Fruit fly (Drosophila melanogaster) whole organism, embryonic: ENCODE data around the gene CG16953.

Experiments used
- CG10147 ChIP-seq: fragments of 200-800 bp; sonication (Bioruptor generic); optimal IDR thresholded peaks from 2 replicates; lab custom pipeline; 2019; ENCODE audit warnings: missing biosample characterization, mild to moderate bottlenecking, missing genetic modification characterization, moderate library complexity
- CG10267 ChIP-seq: fragments of 200-800 bp; sonication (Bioruptor generic); optimal IDR thresholded peaks from 2 replicates; lab custom pipeline; 2018; ENCODE audit warnings: missing biosample characterization, mild to moderate bottlenecking, missing genetic modification characterization, moderate library complexity
- CG12391 ChIP-seq: fragments of 200-800 bp; sonication (Bioruptor generic); optimal IDR thresholded peaks from 3 replicates; lab custom pipeline; 2018; ENCODE audit warnings: missing biosample characterization, mild to moderate bottlenecking, missing genetic modification characterization, moderate library complexity
- CG14860 ChIP-seq: fragments of 200-800 bp; sonication (Bioruptor generic); IDR thresholded peaks from 3 replicates; pipeline ENCODE4 v1.3.6; 2022; ENCODE audit warnings: missing biosample characterization, missing genetic modification characterization; ENCODE audit not compliant: partially characterized antibody
- CG14965 ChIP-seq: fragments of 200-800 bp; sonication (Bioruptor generic); optimal IDR thresholded peaks from 2 replicates; lab custom pipeline; 2016; ENCODE audit warnings: missing biosample characterization, missing genetic modification characterization, borderline replicate concordance
- CG15073 ChIP-seq: fragments of 200-800 bp; sonication (Bioruptor generic); optimal IDR thresholded peaks from 2 replicates; lab custom pipeline; 2016; ENCODE audit warnings: missing biosample characterization, missing genetic modification characterization
- CG15479 ChIP-seq: fragments of 200-800 bp; sonication (Bioruptor generic); optimal IDR thresholded peaks from 3 replicates; lab custom pipeline; 2019; ENCODE audit warnings: missing biosample characterization, mild to moderate bottlenecking, missing genetic modification characterization, moderate library complexity
- CG15601 ChIP-seq: fragments of 200-800 bp; sonication (Bioruptor generic); optimal IDR thresholded peaks from 3 replicates; lab custom pipeline; 2019; ENCODE audit warnings: missing biosample characterization, mild to moderate bottlenecking, missing genetic modification characterization, moderate library complexity
- CG17385 ChIP-seq: fragments of 200-800 bp; sonication (Bioruptor generic); optimal IDR thresholded peaks from 3 replicates; lab custom pipeline; 2018; ENCODE audit warnings: missing biosample characterization, mild to moderate bottlenecking, missing genetic modification characterization
- CG32532 ChIP-seq: fragments of 200-800 bp; sonication (Bioruptor generic); IDR thresholded peaks from 2 replicates; pipeline ENCODE4 v1.3.6; 2022; ENCODE audit warnings: missing biosample characterization, missing genetic modification characterization
- CG33557 ChIP-seq: fragments of 200-800 bp; sonication (Bioruptor generic); optimal IDR thresholded peaks from 2 replicates; lab custom pipeline; 2019; ENCODE audit warnings: missing biosample characterization, mild to moderate bottlenecking, missing genetic modification characterization, moderate library complexity
- CG34422 ChIP-seq: fragments of 200-800 bp; sonication (Bioruptor generic); IDR thresholded peaks from 3 replicates; pipeline ENCODE4 v1.3.6; 2022; ENCODE audit warnings: missing biosample characterization, missing genetic modification characterization
- CG6689 ChIP-seq: fragments of 200-800 bp; sonication (Bioruptor generic); IDR thresholded peaks from 2 replicates; pipeline ENCODE4 v1.3.6; 2022; ENCODE audit warnings: missing biosample characterization, missing genetic modification characterization
- CG7271 ChIP-seq: fragments of 200-800 bp; sonication (Bioruptor generic); optimal IDR thresholded peaks from 2 replicates; lab custom pipeline; 2018; ENCODE audit warnings: missing biosample characterization, mild to moderate bottlenecking, missing genetic modification characterization, moderate library complexity
- CG9797 ChIP-seq: fragments of 200-800 bp; sonication (Bioruptor generic); optimal IDR thresholded peaks from 3 replicates; lab custom pipeline; 2018; ENCODE audit warnings: missing biosample characterization, mild to moderate bottlenecking, missing genetic modification characterization
- CG9817 ChIP-seq: fragments of 200-800 bp; sonication (Bioruptor generic); optimal IDR thresholded peaks from 2 replicates; lab custom pipeline; 2018; ENCODE audit warnings: missing biosample characterization, mild to moderate bottlenecking, missing genetic modification characterization, moderate library complexity
- CTCF ChIP-seq: fragments of 200-800 bp; sonication (Bioruptor generic); optimal IDR thresholded peaks from 2 replicates; lab custom pipeline; 2017; ENCODE audit warnings: missing biosample characterization, mild to moderate bottlenecking, missing genetic modification characterization, moderate library complexity
- Dip2 ChIP-seq: fragments of 200-800 bp; sonication (Bioruptor generic); IDR thresholded peaks from 2 replicates; pipeline ENCODE4 v1.3.6; 2022; ENCODE audit warnings: missing biosample characterization, missing genetic modification characterization
- Elba2 ChIP-seq: fragments of 200-800 bp; sonication (Bioruptor generic); optimal IDR thresholded peaks from 3 replicates; lab custom pipeline; 2016; ENCODE audit warnings: missing biosample characterization, missing genetic modification characterization
- Gsc ChIP-seq: fragments of 200-800 bp; sonication (Bioruptor generic); IDR thresholded peaks from 2 replicates; pipeline ENCODE4 v1.3.6; 2022; ENCODE audit warnings: missing biosample characterization, missing genetic modification characterization
- Gug ChIP-seq: fragments of 200-800 bp; sonication (Bioruptor generic); IDR thresholded peaks from 4 replicates; pipeline ENCODE4 v1.3.6; 2022; ENCODE audit warnings: missing biosample characterization, missing genetic modification characterization
- H15 ChIP-seq: fragments of 200-800 bp; sonication (Bioruptor generic); IDR thresholded peaks from 3 replicates; pipeline ENCODE4 v1.3.6; 2022; ENCODE audit warnings: missing biosample characterization, missing genetic modification characterization
- HmgZ ChIP-seq: fragments of 200-800 bp; sonication (Bioruptor generic); optimal IDR thresholded peaks from 2 replicates; lab custom pipeline; 2018; ENCODE audit warnings: missing biosample characterization, mild to moderate bottlenecking, missing genetic modification characterization
- Hr51 ChIP-seq, 2 experiments: fragments of 200-800 bp; sonication (Bioruptor generic); optimal IDR thresholded peaks; 2 replicates in 1 of 2; 3 replicates in 1 of 2; lab custom pipeline; 2016 to 2018; ENCODE audit warnings: missing biosample characterization in 2 of 2, missing genetic modification characterization in 2 of 2, mild to moderate bottlenecking in 1 of 2, moderate library complexity in 1 of 2
- NC2α ChIP-seq: fragments of 200-800 bp; sonication (Bioruptor generic); optimal IDR thresholded peaks from 2 replicates; lab custom pipeline; 2016; ENCODE audit warnings: missing biosample characterization, missing genetic modification characterization
- Oaz ChIP-seq: fragments of 200-800 bp; sonication (Bioruptor generic); IDR thresholded peaks from 2 replicates; pipeline ENCODE4 v1.3.6; 2022; ENCODE audit warnings: missing biosample characterization, missing genetic modification characterization
- Rx ChIP-seq: fragments of 200-800 bp; sonication (Bioruptor generic); IDR thresholded peaks from 2 replicates; pipeline ENCODE4 v1.3.6; 2022; ENCODE audit warnings: missing biosample characterization, missing genetic modification characterization
- Side ChIP-seq: fragments of 200-800 bp; sonication (Bioruptor generic); optimal IDR thresholded peaks from 2 replicates; lab custom pipeline; 2016; ENCODE audit warnings: missing biosample characterization, missing genetic modification characterization
- Trl ChIP-seq, 3 experiments: fragments of >200 bp in 2 of 3; fragments of 200-800 bp in 1 of 3; sonication (Bioruptor generic) in 1 of 3; optimal IDR thresholded peaks; 2 replicates in 1 of 3; 3 replicates in 2 of 3; lab custom pipeline; 2016 to 2017; ENCODE audit warnings: missing biosample characterization in 1 of 3, missing genetic modification characterization in 1 of 3
- amos ChIP-seq: fragments of 200-800 bp; sonication (Bioruptor generic); IDR thresholded peaks from 2 replicates; pipeline ENCODE4 v1.3.6; 2022; ENCODE audit warnings: missing biosample characterization, missing genetic modification characterization; ENCODE audit not compliant: partially characterized antibody
- btn ChIP-seq: fragments of 200-800 bp; sonication (Bioruptor generic); optimal IDR thresholded peaks from 2 replicates; lab custom pipeline; 2016; ENCODE audit warnings: missing biosample characterization, missing genetic modification characterization
- ci ChIP-seq: fragments of 200-800 bp; sonication (Bioruptor generic); IDR thresholded peaks from 3 replicates; pipeline ENCODE4 v1.3.6; 2022; ENCODE audit warnings: missing biosample characterization, missing genetic modification characterization
- crc ChIP-seq: fragments of 200-800 bp; sonication (Bioruptor generic); optimal IDR thresholded peaks from 2 replicates; lab custom pipeline; 2016; ENCODE audit warnings: missing biosample characterization, missing genetic modification characterization
- da ChIP-seq: fragments of 200-800 bp; sonication (Bioruptor generic); optimal IDR thresholded peaks from 2 replicates; lab custom pipeline; 2016; ENCODE audit warnings: missing biosample characterization, missing genetic modification characterization
- dmrt11E ChIP-seq: fragments of 200-800 bp; sonication (Bioruptor generic); optimal IDR thresholded peaks from 3 replicates; lab custom pipeline; 2018; ENCODE audit warnings: missing biosample characterization, mild to moderate bottlenecking, missing genetic modification characterization, moderate library complexity
- dysf ChIP-seq: fragments of 200-800 bp; sonication (Bioruptor generic); IDR thresholded peaks from 3 replicates; pipeline ENCODE4 v1.3.6; 2022; ENCODE audit warnings: missing biosample characterization, missing genetic modification characterization
- en ChIP-seq: fragments of 200-800 bp; sonication (Bioruptor generic); optimal IDR thresholded peaks from 2 replicates; lab custom pipeline; 2016; ENCODE audit warnings: missing biosample characterization, missing genetic modification characterization
- eyg ChIP-seq: fragments of 200-800 bp; sonication (Bioruptor generic); optimal IDR thresholded peaks from 3 replicates; lab custom pipeline; 2016; ENCODE audit warnings: missing biosample characterization, missing genetic modification characterization
- gce ChIP-seq: fragments of 200-800 bp; sonication (Bioruptor generic); IDR thresholded peaks from 3 replicates; pipeline ENCODE4 v1.3.6; 2022; ENCODE audit warnings: missing biosample characterization, missing genetic modification characterization
- gsb ChIP-seq: fragments of 200-800 bp; sonication (Bioruptor generic); IDR thresholded peaks from 2 replicates; pipeline ENCODE4 v1.3.6; 2022; ENCODE audit warnings: missing biosample characterization, missing genetic modification characterization
- gsb-n ChIP-seq: fragments of 200-800 bp; sonication (Bioruptor generic); optimal IDR thresholded peaks from 3 replicates; lab custom pipeline; 2018; ENCODE audit warnings: missing biosample characterization, mild to moderate bottlenecking, missing genetic modification characterization
- knrl ChIP-seq: fragments of 200-800 bp; sonication (Bioruptor generic); IDR thresholded peaks from 3 replicates; pipeline ENCODE4 v1.3.6; 2022; ENCODE audit warnings: missing biosample characterization, missing genetic modification characterization; ENCODE audit not compliant: partially characterized antibody
- lbe ChIP-seq: fragments of 200-800 bp; sonication (Bioruptor generic); optimal IDR thresholded peaks from 2 replicates; lab custom pipeline; 2016; ENCODE audit warnings: missing biosample characterization, mild to moderate bottlenecking, missing genetic modification characterization
- pb ChIP-seq: fragments of 200-800 bp; sonication (Bioruptor generic); optimal IDR thresholded peaks from 3 replicates; lab custom pipeline; 2016; ENCODE audit warnings: missing biosample characterization, missing genetic modification characterization
- prd ChIP-seq, 3 experiments: fragments of >200 bp in 2 of 3; fragments of 200-800 bp in 1 of 3; sonication (Bioruptor generic) in 1 of 3; optimal IDR thresholded peaks in 2 of 3; IDR thresholded peaks in 1 of 3; 2 replicates in 2 of 3; 3 replicates in 1 of 3; pipeline versions ENCODE4 v1.3.6 to Lab custom; 2017 to 2022; ENCODE audit warnings: missing biosample characterization in 1 of 3, missing genetic modification characterization in 1 of 3
- pros ChIP-seq: fragments of 200-800 bp; sonication (Bioruptor generic); optimal IDR thresholded peaks from 3 replicates; lab custom pipeline; 2019; ENCODE audit warnings: missing biosample characterization, mild to moderate bottlenecking, missing genetic modification characterization, moderate library complexity
- sens-2 ChIP-seq: fragments of 200-800 bp; sonication (Bioruptor generic); IDR thresholded peaks from 2 replicates; pipeline ENCODE4 v1.3.6; 2022; ENCODE audit warnings: missing biosample characterization, missing genetic modification characterization
- sim ChIP-seq: fragments of 200-800 bp; sonication (Bioruptor generic); IDR thresholded peaks from 2 replicates; pipeline ENCODE4 v1.3.6; 2022; ENCODE audit warnings: missing biosample characterization, missing genetic modification characterization
- so ChIP-seq: fragments of 200-800 bp; sonication (Bioruptor generic); IDR thresholded peaks from 3 replicates; pipeline ENCODE4 v1.3.6; 2022; ENCODE audit warnings: missing biosample characterization, missing genetic modification characterization
- trh ChIP-seq: fragments of 200-800 bp; sonication (Bioruptor generic); optimal IDR thresholded peaks from 2 replicates; lab custom pipeline; 2016; ENCODE audit warnings: missing biosample characterization, missing genetic modification characterization
- vvl ChIP-seq: fragments of 200-800 bp; sonication (Bioruptor generic); IDR thresholded peaks from 2 replicates; pipeline ENCODE4 v1.3.6; 2022; ENCODE audit warnings: missing biosample characterization, missing genetic modification characterization

Gene CG16953

DNA sequence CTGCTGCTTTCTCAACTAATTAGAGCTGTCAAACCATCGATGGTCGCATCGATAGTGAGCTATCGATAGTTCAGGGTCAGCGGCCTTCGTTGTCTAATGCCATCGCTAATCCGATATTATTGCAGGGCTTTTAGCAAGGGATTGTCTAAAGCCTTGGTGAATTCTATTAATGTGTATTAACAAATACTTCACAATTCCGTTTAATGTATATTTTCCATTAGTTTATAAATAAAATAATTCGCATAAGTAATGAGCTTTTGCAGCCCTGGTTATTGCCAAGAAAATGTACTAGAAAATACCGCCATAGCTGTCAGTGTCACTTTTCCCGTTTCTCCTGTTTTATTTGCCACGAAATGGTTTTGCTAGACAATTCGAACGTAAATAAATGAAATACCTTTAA lies 5.8 kb downstream of the CG16953 start, which contains the start of the genes EloB and Srp14 (continued):
- TF ChIP-seq pb (GFP tag; lab: Kevin White, UChicago) (peak; percentile 23), CG14965 (no peak), Oaz (GFP tag; lab: Robert Waterston, UW) (no peak), CG15601 (tag; lab: Kevin White, UChicago) (peak; percentile 84), en (GFP tag; lab: Kevin White, UChicago) (peak; percentile 31), CG9797 (GFP tag; lab: Kevin White, UChicago) (peak; percentile 80), gce (no peak), CG10267 (tag; lab: Kevin White, UChicago) (peak; percentile 83), prd (optimal IDR thresholded peaks at IDR 0.05; lab: Kevin White, UChicago) (no peak), prd (GFP tag; IDR thresholded peaks at IDR 0.05; lab: Robert Waterston, UW) (peak; percentile 88), eyg (GFP tag; lab: Kevin White, UChicago) (peak; percentile 33), HmgZ (peak; percentile 90), amos (GFP tag; lab: Robert Waterston, UW) (peak; percentile 97), pros (no peak), Gsc (GFP tag; lab: Robert Waterston, UW) (no peak), CG14860 (GFP tag; lab: Robert Waterston, UW) (peak; percentile 93), CG17385 (peak; percentile 73), so (GFP tag; lab: Robert Waterston, UW) (peak; percentile 49; the same call in 2 of the 3 replicates), dmrt11E (tag; lab: Kevin White, UChicago) (peak; percentile 78), CG15479 (GFP tag; lab: Kevin White, UChicago) (peak; percentile 2), gsb-n (tag; lab: Kevin White, UChicago) (no peak), vvl (GFP tag; lab: Robert Waterston, UW) (peak; percentile 96), gsb (GFP tag; lab: Robert Waterston, UW) (0 out of 2 replicates have a peak, but pooled peaks have one; percentile 18), crc (no peak), knrl (GFP tag; lab: Robert Waterston, UW) (peak; percentile 98), Gug (GFP tag; lab: Robert Waterston, UW) (peak; percentile 86), CG33557 (peak; percentile 68), CG34422 (GFP tag; lab: Robert Waterston, UW) (peak; percentile 86), H15 (GFP tag; lab: Robert Waterston, UW) (peak; percentile 72), CG7271 (tag; lab: Kevin White, UChicago) (no peak), CG6689 (GFP tag; lab: Robert Waterston, UW) (peak; percentile 71), sens-2 (no peak), CG15073 (GFP tag; lab: Kevin White, UChicago) (no peak), CG9817 (tag; lab: Kevin White, UChicago) (peak; percentile 86), da (peak; percentile 31), Dip2 (GFP tag; lab: Robert Waterston, UW) (no peak), btn (GFP tag; lab: Kevin White, UChicago) (peak; percentile 13), sim (GFP tag; lab: Robert Waterston, UW) (no peak), NC2α (GFP tag; lab: Kevin White, UChicago) (peak; percentile 20), Elba2 (peak; percentile 71), CG32532 (GFP tag; lab: Robert Waterston, UW) (peak; percentile 89), lbe (GFP tag; lab: Kevin White, UChicago) (peak; percentile 85), CG12391 (tag; lab: Kevin White, UChicago) (peak; percentile 92), ci (peak; percentile 76), trh (GFP tag; lab: Kevin White, UChicago) (peak; percentile 26), CG10147 (peak; percentile 84), Side (GFP tag; lab: Kevin White, UChicago) (peak; percentile 53), CTCF (GFP tag; lab: Kevin White, UChicago) (peak; percentile 19), Trl (optimal IDR thresholded peaks at IDR 0.05; lab: Kevin White, UChicago) (no peak), Trl (GFP tag; optimal IDR thresholded peaks at IDR 0.05; lab: Kevin White, UChicago) (peak; percentile 69), dysf (GFP tag; lab: Robert Waterston, UW) (peak; percentile 72; the same call in 2 of the 3 replicates), Rx (GFP tag; lab: Robert Waterston, UW) (no peak), Hr51 (GFP tag; optimal IDR thresholded peaks at IDR 0.05; lab: Kevin White, UChicago) (peak; percentile 75 to 79)
